Worm (Caenorhabditis elegans) whole organism, L2 larva: ENCODE results near the gene C39E9.12.

Experiments
- C34F6.9 ChIP-seq: fragments of 150-350 bp; optimal IDR thresholded peaks from 2 replicates; lab custom pipeline; 2014; ENCODE audit warnings: missing biosample characterization, missing genetic modification characterization
- F13H6.1 ChIP-seq: sonication (generic microtip); optimal IDR thresholded peaks from 2 replicates; lab custom pipeline; 2016; ENCODE audit warnings: missing genetic modification characterization, missing compliant biosample characterization
- R02D3.7 ChIP-seq: fragments of 150-350 bp; optimal IDR thresholded peaks from 2 replicates; lab custom pipeline; 2014; ENCODE audit warnings: missing biosample characterization, missing genetic modification characterization
- Y55F3AM.14 ChIP-seq: fragments of 200-800 bp; sonication (Bioruptor generic); optimal IDR thresholded peaks from 2 replicates; lab custom pipeline; 2018; ENCODE audit warnings: mild to moderate bottlenecking, missing genetic modification characterization, missing compliant biosample characterization
- ZK546.5 ChIP-seq: sonication (generic microtip); optimal IDR thresholded peaks from 2 replicates; lab custom pipeline; 2017; ENCODE audit warnings: missing biosample characterization, missing genetic modification characterization
- alr-1 ChIP-seq: fragments of 150-350 bp; optimal IDR thresholded peaks from 2 replicates; lab custom pipeline; 2014; ENCODE audit warnings: missing biosample characterization, missing genetic modification characterization
- aly-2 ChIP-seq: fragments of 150-350 bp; optimal IDR thresholded peaks from 2 replicates; lab custom pipeline; 2014; ENCODE audit warnings: missing biosample characterization, missing genetic modification characterization
- ama-1 ChIP-seq: fragments of 150-350 bp; optimal IDR thresholded peaks from 2 replicates; lab custom pipeline; 2018; ENCODE audit warnings: inconsistent platforms
- blmp-1 ChIP-seq: sonication (generic microtip); optimal IDR thresholded peaks from 2 replicates; lab custom pipeline; 2017; ENCODE audit warnings: missing genetic modification characterization, mild to moderate bottlenecking, missing compliant biosample characterization, antibody characterized with exemption, moderate library complexity; ENCODE audit not compliant: insufficient read depth
- ceh-16 ChIP-seq: fragments of 150-350 bp; optimal IDR thresholded peaks from 2 replicates; lab custom pipeline; 2014; ENCODE audit warnings: missing biosample characterization, missing genetic modification characterization
- ceh-82 ChIP-seq: fragments of 150-350 bp; optimal IDR thresholded peaks from 2 replicates; lab custom pipeline; 2014; ENCODE audit warnings: missing biosample characterization, missing genetic modification characterization
- crh-2 ChIP-seq: sonication (generic microtip); optimal IDR thresholded peaks from 2 replicates; lab custom pipeline; 2017; ENCODE audit warnings: missing biosample characterization, missing genetic modification characterization
- dmd-4 ChIP-seq: sonication (generic microtip); optimal IDR thresholded peaks from 2 replicates; lab custom pipeline; 2017; ENCODE audit warnings: missing biosample characterization, missing genetic modification characterization
- egl-27 ChIP-seq: sonication (generic microtip); optimal IDR thresholded peaks from 3 replicates; lab custom pipeline; 2017; ENCODE audit warnings: missing biosample characterization, missing genetic modification reagents, missing genetic modification characterization
- elt-1 ChIP-seq: fragments of 150-350 bp; optimal IDR thresholded peaks from 2 replicates; lab custom pipeline; 2014; ENCODE audit warnings: missing biosample characterization, missing genetic modification characterization
- elt-3 ChIP-seq: sonication (generic microtip); optimal IDR thresholded peaks from 2 replicates; lab custom pipeline; 2017; ENCODE audit warnings: missing biosample characterization, missing genetic modification characterization
- fos-1 ChIP-seq: fragments of 150-350 bp; optimal IDR thresholded peaks from 2 replicates; lab custom pipeline; 2014; ENCODE audit warnings: missing biosample characterization, missing genetic modification characterization
- gmeb-1 ChIP-seq: fragments of 150-350 bp; optimal IDR thresholded peaks from 2 replicates; lab custom pipeline; 2014; ENCODE audit warnings: missing biosample characterization, missing genetic modification characterization
- lin-11 ChIP-seq: fragments of 150-350 bp; sonication (generic microtip); optimal IDR thresholded peaks from 2 replicates; lab custom pipeline; 2014; ENCODE audit warnings: missing biosample characterization, missing genetic modification characterization, inconsistent platforms, mixed read lengths
- lin-13 ChIP-seq: fragments of 150-350 bp; optimal IDR thresholded peaks from 2 replicates; lab custom pipeline; 2014; ENCODE audit warnings: missing biosample characterization, missing genetic modification reagents, missing genetic modification characterization
- lin-39 ChIP-seq: fragments of 150-350 bp; optimal IDR thresholded peaks from 2 replicates; lab custom pipeline; 2014; ENCODE audit warnings: missing biosample characterization, missing genetic modification reagents, missing genetic modification characterization
- lsy-2 ChIP-seq, 2 experiments: fragments of 150-350 bp in 1 of 2; sonication (generic microtip) in 1 of 2; optimal IDR thresholded peaks; 2 replicates each; lab custom pipeline; 2014 to 2017; ENCODE audit warnings: missing biosample characterization in 2 of 2, missing genetic modification characterization in 2 of 2
- mab-5 ChIP-seq: fragments of 150-350 bp; optimal IDR thresholded peaks from 2 replicates; lab custom pipeline; 2014; ENCODE audit warnings: missing biosample characterization, missing genetic modification characterization
- mbf-1 ChIP-seq: sonication (generic microtip); optimal IDR thresholded peaks from 2 replicates; lab custom pipeline; 2017; ENCODE audit warnings: missing biosample characterization, missing genetic modification characterization
- mdl-1 ChIP-seq, 2 experiments: fragments of 150-350 bp in 1 of 2; sonication (generic microtip) in 1 of 2; optimal IDR thresholded peaks; 2 replicates each; lab custom pipeline; 2017; ENCODE audit warnings: missing biosample characterization in 2 of 2, missing genetic modification characterization in 2 of 2
- nhr-11 ChIP-seq: fragments of 150-350 bp; optimal IDR thresholded peaks from 2 replicates; lab custom pipeline; 2014; ENCODE audit warnings: missing biosample characterization, missing genetic modification characterization
- nhr-12 ChIP-seq: fragments of 150-350 bp; optimal IDR thresholded peaks from 2 replicates; lab custom pipeline; 2014; ENCODE audit warnings: missing biosample characterization, missing genetic modification characterization
- nhr-129 ChIP-seq: fragments of 150-350 bp; optimal IDR thresholded peaks from 2 replicates; lab custom pipeline; 2014; ENCODE audit warnings: missing biosample characterization, missing genetic modification characterization
- nhr-21 ChIP-seq: fragments of 150-350 bp; optimal IDR thresholded peaks from 2 replicates; lab custom pipeline; 2014; ENCODE audit warnings: missing biosample characterization, missing genetic modification characterization
- nhr-23 ChIP-seq: fragments of 150-350 bp; optimal IDR thresholded peaks from 2 replicates; lab custom pipeline; 2014; ENCODE audit warnings: missing biosample characterization, missing genetic modification reagents, missing genetic modification characterization
- nhr-25 ChIP-seq: fragments of 150-350 bp; sonication (generic microtip); optimal IDR thresholded peaks from 3 replicates; lab custom pipeline; 2014; ENCODE audit warnings: missing biosample characterization, missing genetic modification characterization
- nhr-6 ChIP-seq: fragments of 150-350 bp; optimal IDR thresholded peaks from 2 replicates; lab custom pipeline; 2014; ENCODE audit warnings: missing biosample characterization, missing genetic modification characterization
- nhr-77 ChIP-seq: fragments of 150-350 bp; optimal IDR thresholded peaks from 2 replicates; lab custom pipeline; 2014; ENCODE audit warnings: missing biosample characterization, missing genetic modification characterization
- peb-1 ChIP-seq: fragments of 150-350 bp; optimal IDR thresholded peaks from 2 replicates; lab custom pipeline; 2014; ENCODE audit warnings: missing biosample characterization, missing genetic modification characterization
- sem-4 ChIP-seq: fragments of 150-350 bp; optimal IDR thresholded peaks from 2 replicates; lab custom pipeline; 2014; ENCODE audit warnings: missing biosample characterization, missing genetic modification reagents, missing genetic modification characterization
- skn-1 ChIP-seq: sonication (generic microtip); optimal IDR thresholded peaks from 2 replicates; lab custom pipeline; 2017; ENCODE audit warnings: missing biosample characterization, missing genetic modification characterization
- sma-3 ChIP-seq: sonication (generic microtip); optimal IDR thresholded peaks from 2 replicates; lab custom pipeline; 2016; ENCODE audit warnings: missing genetic modification reagents, missing genetic modification characterization, missing compliant biosample characterization
- sma-9 ChIP-seq, 2 experiments: fragments of 150-350 bp in 1 of 2; sonication (generic microtip) in 1 of 2; optimal IDR thresholded peaks; 2 replicates each; lab custom pipeline; 2014 to 2016; ENCODE audit warnings: missing genetic modification characterization in 2 of 2, mild to moderate bottlenecking in 1 of 2, missing biosample characterization in 1 of 2, missing compliant biosample characterization in 1 of 2, missing genetic modification reagents in 1 of 2, moderate library complexity in 1 of 2
- snpc-4 ChIP-seq: fragments of 150-350 bp; optimal IDR thresholded peaks from 2 replicates; lab custom pipeline; 2014; ENCODE audit warnings: missing biosample characterization, missing genetic modification characterization
- unc-39 ChIP-seq: fragments of 150-350 bp; optimal IDR thresholded peaks from 2 replicates; lab custom pipeline; 2014; ENCODE audit warnings: missing biosample characterization, missing genetic modification characterization
- unc-55 ChIP-seq: fragments of 150-350 bp; sonication (generic microtip); optimal IDR thresholded peaks from 3 replicates; lab custom pipeline; 2014; ENCODE audit warnings: missing biosample characterization, missing genetic modification reagents, missing genetic modification characterization
- unc-62 ChIP-seq: fragments of 150-350 bp; optimal IDR thresholded peaks from 2 replicates; lab custom pipeline; 2014; ENCODE audit warnings: missing biosample characterization, missing genetic modification reagents, missing genetic modification characterization
- zag-1 ChIP-seq: fragments of 150-350 bp; optimal IDR thresholded peaks from 2 replicates; lab custom pipeline; 2014; ENCODE audit warnings: missing biosample characterization, missing genetic modification characterization
- ztf-1 ChIP-seq: fragments of 200-800 bp; sonication (Bioruptor generic); conservative IDR thresholded peaks from 2 replicates; pipeline ENCODE4 v1.3.6; 2022; ENCODE audit warnings: missing genetic modification characterization, missing compliant biosample characterization
- ztf-4 ChIP-seq: fragments of 150-350 bp; optimal IDR thresholded peaks from 2 replicates; lab custom pipeline; 2014; ENCODE audit warnings: missing biosample characterization, missing genetic modification characterization

Gene C39E9.12

ce11 chrIV:13080185-13080584 is 13.6 kb upstream of the C39E9.12 start:
- TF ChIP-seq ceh-16 (tag; lab: Kevin White, UChicago) = no peak
- no peak for TF ChIP-seq ceh-82
- TF ChIP-seq lin-13 (GFP tag; lab: Kevin White, UChicago) = no peak
- no peak for TF ChIP-seq zag-1 (tag; lab: Kevin White, UChicago)
- no peak for TF ChIP-seq F13H6.1 (tag; lab: Kevin White, UChicago)
- no peak for TF ChIP-seq crh-2 (tag; lab: Kevin White, UChicago)
- TF ChIP-seq nhr-129 = peak; percentile 98
- TF ChIP-seq C34F6.9 = no peak
- no peak for TF ChIP-seq nhr-23
- no peak for TF ChIP-seq egl-27 (tag; lab: Kevin White, UChicago)
- TF ChIP-seq mdl-1 (tag; optimal IDR thresholded peaks at IDR 0.05; lab: Kevin White, UChicago) = no peak
- TF ChIP-seq nhr-25 (tag; lab: Kevin White, UChicago) = peak; percentile 66
- TF ChIP-seq R02D3.7 (tag; lab: Kevin White, UChicago) = no peak
- peak; percentile 55 for TF ChIP-seq nhr-21 (tag; lab: Kevin White, UChicago)
- TF ChIP-seq elt-1 (tag; lab: Kevin White, UChicago) = no peak
- TF ChIP-seq nhr-77 (tag; lab: Kevin White, UChicago) = no peak
- TF ChIP-seq sma-9 (GFP tag; optimal IDR thresholded peaks at IDR 0.05; lab: Kevin White, UChicago) = no peak
- TF ChIP-seq sma-9 (tag; optimal IDR thresholded peaks at IDR 0.05; lab: Kevin White, UChicago) = no peak
- TF ChIP-seq alr-1 = no peak
- TF ChIP-seq ztf-4 = no peak
- no peak for TF ChIP-seq lin-11 (tag; lab: Kevin White, UChicago)
- no peak for TF ChIP-seq mab-5
- peak; percentile 36 for TF ChIP-seq sma-3
- TF ChIP-seq unc-55 (GFP tag; lab: Kevin White, UChicago) = no peak
- no peak for TF ChIP-seq gmeb-1 (tag; lab: Kevin White, UChicago)
- no peak for TF ChIP-seq unc-39 (tag; lab: Kevin White, UChicago)
- no peak for TF ChIP-seq lin-39 (tag; lab: Kevin White, UChicago)
- TF ChIP-seq Y55F3AM.14 (GFP tag; lab: Kevin White, UChicago) = no peak
- TF ChIP-seq ama-1 (lab: Kevin White, UChicago) = no peak
- TF ChIP-seq elt-3 (tag; lab: Kevin White, UChicago) = no peak
- no peak for TF ChIP-seq blmp-1 (tag; lab: Kevin White, UChicago)
- no peak for TF ChIP-seq unc-62
- no peak for TF ChIP-seq snpc-4 (tag; lab: Kevin White, UChicago)
- TF ChIP-seq mbf-1 (tag; lab: Kevin White, UChicago) = no peak
- TF ChIP-seq nhr-12 (tag; lab: Kevin White, UChicago) = no peak
- TF ChIP-seq lsy-2 (tag; optimal IDR thresholded peaks at IDR 0.05; lab: Kevin White, UChicago) = no peak
- no peak for TF ChIP-seq sem-4 (tag; lab: Kevin White, UChicago)
- TF ChIP-seq nhr-11 = peak; percentile 35
- no peak for TF ChIP-seq peb-1 (tag; lab: Kevin White, UChicago)
- no peak for TF ChIP-seq ZK546.5
- TF ChIP-seq dmd-4 = no peak
- no peak for TF ChIP-seq fos-1 (tag; lab: Kevin White, UChicago)
- no peak for TF ChIP-seq skn-1
- no peak for TF ChIP-seq ztf-1 (GFP tag; lab: Robert Waterston, UW)
- no peak for TF ChIP-seq nhr-6 (tag; lab: Kevin White, UChicago)

- TF ChIP-seq nhr-129 = peak; percentile 19
- TF ChIP-seq alr-1 = no peak
- TF ChIP-seq aly-2 (tag; lab: Kevin White, UChicago) = no peak
- TF ChIP-seq unc-39 (tag; lab: Kevin White, UChicago) = no peak
- TF ChIP-seq ceh-82 = no peak
- TF ChIP-seq lin-11 (tag; lab: Kevin White, UChicago) = no peak
- TF ChIP-seq sem-4 (tag; lab: Kevin White, UChicago) = no peak
Observed at ce11 chrIV:13080861-13081260, 12.9 kb upstream of the C39E9.12 start.
